Fruit fly (Drosophila melanogaster) whole organism, prepupa: ENCODE measurements around the gene Trs23.

Experiments used
- Blimp-1 ChIP-seq: fragments of 200-800 bp; sonication (Bioruptor generic); optimal IDR thresholded peaks from 3 replicates; lab custom pipeline; 2017; ENCODE audit warnings: missing biosample characterization, missing genetic modification characterization, mild to moderate bottlenecking, moderate library complexity, missing genetic modification reagents
- CG11762 ChIP-seq: fragments of 200-800 bp; sonication (Bioruptor generic); optimal IDR thresholded peaks from 3 replicates; lab custom pipeline; 2016; ENCODE audit warnings: missing biosample characterization, missing genetic modification characterization; ENCODE audit not compliant: insufficient read depth
- CG15336 ChIP-seq: fragments of 200-800 bp; sonication (Bioruptor generic); IDR thresholded peaks from 2 replicates; pipeline ENCODE4 v1.3.6; 2022; ENCODE audit warnings: missing biosample characterization, missing genetic modification characterization
- CG3032 ChIP-seq: fragments of 200-800 bp; optimal IDR thresholded peaks from 2 replicates; lab custom pipeline; 2019; ENCODE audit warnings: missing biosample characterization, mild to moderate bottlenecking, missing genetic modification characterization, moderate library complexity
- CG31627 ChIP-seq: fragments of 200-800 bp; sonication (Bioruptor generic); optimal IDR thresholded peaks from 3 replicates; lab custom pipeline; 2016; ENCODE audit warnings: missing biosample characterization, missing genetic modification characterization
- CG32006 ChIP-seq: fragments of 200-800 bp; sonication (Bioruptor generic); optimal IDR thresholded peaks from 3 replicates; lab custom pipeline; 2017; ENCODE audit warnings: missing biosample characterization, mild to moderate bottlenecking, missing genetic modification characterization
- CG4318 ChIP-seq: fragments of 200-800 bp; sonication (Bioruptor generic); optimal IDR thresholded peaks from 3 replicates; lab custom pipeline; 2017; ENCODE audit warnings: missing biosample characterization, mild to moderate bottlenecking, missing genetic modification characterization
- CG6276 ChIP-seq: fragments of 200-800 bp; sonication (Bioruptor generic); optimal IDR thresholded peaks from 2 replicates; lab custom pipeline; 2017; ENCODE audit warnings: missing biosample characterization, mild to moderate bottlenecking, missing genetic modification characterization
- CG6808 ChIP-seq: fragments of 200-800 bp; sonication (Bioruptor generic); optimal IDR thresholded peaks from 3 replicates; lab custom pipeline; 2017; ENCODE audit warnings: missing biosample characterization, missing genetic modification characterization, mild to moderate bottlenecking, moderate library complexity, missing genetic modification reagents
- CG8632 ChIP-seq: fragments of 200-800 bp; sonication (Bioruptor generic); optimal IDR thresholded peaks from 3 replicates; lab custom pipeline; 2016; ENCODE audit warnings: missing biosample characterization, missing genetic modification characterization
- Eip78C ChIP-seq: fragments of 200-800 bp; sonication (Bioruptor generic); peaks from one replicate; lab custom pipeline; 2016; ENCODE audit warnings: missing biosample characterization, missing genetic modification characterization
- Eip93F ChIP-seq: fragments of 200-800 bp; sonication (Bioruptor generic); optimal IDR thresholded peaks from 2 replicates; lab custom pipeline; 2016; ENCODE audit warnings: missing biosample characterization, mild to moderate bottlenecking, missing genetic modification characterization
- Ets21C ChIP-seq: fragments of 200-800 bp; sonication (Bioruptor generic); optimal IDR thresholded peaks from 3 replicates; lab custom pipeline; 2016; ENCODE audit warnings: missing biosample characterization, missing genetic modification characterization
- Gug ChIP-seq: fragments of 200-800 bp; sonication (Bioruptor generic); IDR thresholded peaks from 2 replicates; pipeline ENCODE4 v1.3.6; 2022; ENCODE audit warnings: missing biosample characterization, missing genetic modification characterization
- Hr38 ChIP-seq: sonication (Bioruptor generic); optimal IDR thresholded peaks from 2 replicates; lab custom pipeline; 2016; ENCODE audit warnings: missing biosample characterization, missing genetic modification characterization
- Hr39 ChIP-seq: fragments of 200-800 bp; sonication (Bioruptor generic); optimal IDR thresholded peaks from 2 replicates; lab custom pipeline; 2016; ENCODE audit warnings: missing biosample characterization, missing genetic modification characterization
- Smox ChIP-seq: fragments of 200-800 bp; sonication (Bioruptor generic); optimal IDR thresholded peaks from 3 replicates; lab custom pipeline; 2016; ENCODE audit warnings: missing biosample characterization, missing genetic modification characterization
- Sox15 ChIP-seq: fragments of 200-800 bp; sonication (Bioruptor generic); optimal IDR thresholded peaks from 3 replicates; lab custom pipeline; 2016; ENCODE audit warnings: missing biosample characterization, missing genetic modification characterization
- dsx ChIP-seq: fragments of 200-800 bp; optimal IDR thresholded peaks from 3 replicates; lab custom pipeline; 2019; ENCODE audit warnings: missing biosample characterization, mild to moderate bottlenecking, missing genetic modification characterization, moderate library complexity; ENCODE audit not compliant: poor library complexity, severe bottlenecking
- eg ChIP-seq: fragments of 200-800 bp; sonication (Bioruptor generic); IDR thresholded peaks from 3 replicates; pipeline ENCODE4 v1.3.6; 2022; ENCODE audit warnings: missing biosample characterization, missing genetic modification characterization
- esn ChIP-seq: fragments of 200-800 bp; sonication (Bioruptor generic); optimal IDR thresholded peaks from 2 replicates; lab custom pipeline; 2016; ENCODE audit warnings: missing biosample characterization, mild to moderate bottlenecking, missing genetic modification characterization, moderate library complexity
- fd85E ChIP-seq: fragments of 200-800 bp; sonication (Bioruptor generic); optimal IDR thresholded peaks from 3 replicates; lab custom pipeline; 2016; ENCODE audit warnings: missing biosample characterization, missing genetic modification characterization
- fkh ChIP-seq: fragments of 200-800 bp; sonication (Bioruptor generic); optimal IDR thresholded peaks from 3 replicates; lab custom pipeline; 2017; ENCODE audit warnings: missing biosample characterization, mild to moderate bottlenecking, missing genetic modification characterization, moderate library complexity
- net ChIP-seq: fragments of 200-800 bp; sonication (Bioruptor generic); optimal IDR thresholded peaks from 3 replicates; lab custom pipeline; 2016; ENCODE audit warnings: missing biosample characterization, missing genetic modification characterization
- ss ChIP-seq, 2 experiments: fragments of 200-800 bp; sonication (Bioruptor generic); optimal IDR thresholded peaks; 2 replicates in 1 of 2; 3 replicates in 1 of 2; lab custom pipeline; 2017 to 2018; ENCODE audit warnings: mild to moderate bottlenecking in 2 of 2, missing biosample characterization in 2 of 2, missing genetic modification characterization in 2 of 2, moderate library complexity in 1 of 2
- svp ChIP-seq: fragments of 200-800 bp; sonication (Bioruptor generic); peaks from one replicate; lab custom pipeline; 2016; ENCODE audit warnings: missing biosample characterization, missing genetic modification characterization
- vri ChIP-seq: fragments of 200-800 bp; sonication (Bioruptor generic); optimal IDR thresholded peaks from 3 replicates; lab custom pipeline; 2016; ENCODE audit warnings: missing biosample characterization, mild to moderate bottlenecking, missing genetic modification characterization

Trs23 gene

dm6 chr2L:8700870-8701616 lies 15.0 kb downstream of the Trs23 start:
- no peak for TF ChIP-seq fd85E (GFP tag; lab: Kevin White, UChicago)
- TF ChIP-seq Eip78C (GFP tag; lab: Kevin White, UChicago) = peak; percentile 77
- TF ChIP-seq Eip93F (GFP tag; lab: Kevin White, UChicago) = peak; percentile 8
- no peak for TF ChIP-seq CG8632
- 0 out of 2 replicates have a peak, but pooled peaks have one; percentile 11 for TF ChIP-seq CG15336 (GFP tag; lab: Robert Waterston, UW)
- peak; percentile 79 for TF ChIP-seq svp (GFP tag; lab: Kevin White, UChicago)
- TF ChIP-seq CG6808 (GFP tag; lab: Kevin White, UChicago) = peak; percentile 43
- TF ChIP-seq CG6276 = peak; percentile 20
- peak in 1 of 2 experiments; percentile 41 for TF ChIP-seq ss (GFP tag; optimal IDR thresholded peaks at IDR 0.05; lab: Kevin White, UChicago)
- TF ChIP-seq, all 60 proteins: peak for 7

dm6 chr2L:8702907-8703626 lies 17.0 kb downstream of the Trs23 start:
- TF ChIP-seq Smox (no peak), Hr38 (GFP tag; lab: Kevin White, UChicago) (no peak), Eip78C (GFP tag; lab: Kevin White, UChicago) (peak; percentile 57), Gug (GFP tag; lab: Robert Waterston, UW) (no peak), net (no peak), svp (GFP tag; lab: Kevin White, UChicago) (peak; percentile 97), Ets21C (GFP tag; lab: Kevin White, UChicago) (no peak), CG3032 (tag; lab: Kevin White, UChicago) (no peak), CG11762 (GFP tag; lab: Kevin White, UChicago) (no peak), Hr39 (no peak), Sox15 (GFP tag; lab: Kevin White, UChicago) (no peak)

DNA sequence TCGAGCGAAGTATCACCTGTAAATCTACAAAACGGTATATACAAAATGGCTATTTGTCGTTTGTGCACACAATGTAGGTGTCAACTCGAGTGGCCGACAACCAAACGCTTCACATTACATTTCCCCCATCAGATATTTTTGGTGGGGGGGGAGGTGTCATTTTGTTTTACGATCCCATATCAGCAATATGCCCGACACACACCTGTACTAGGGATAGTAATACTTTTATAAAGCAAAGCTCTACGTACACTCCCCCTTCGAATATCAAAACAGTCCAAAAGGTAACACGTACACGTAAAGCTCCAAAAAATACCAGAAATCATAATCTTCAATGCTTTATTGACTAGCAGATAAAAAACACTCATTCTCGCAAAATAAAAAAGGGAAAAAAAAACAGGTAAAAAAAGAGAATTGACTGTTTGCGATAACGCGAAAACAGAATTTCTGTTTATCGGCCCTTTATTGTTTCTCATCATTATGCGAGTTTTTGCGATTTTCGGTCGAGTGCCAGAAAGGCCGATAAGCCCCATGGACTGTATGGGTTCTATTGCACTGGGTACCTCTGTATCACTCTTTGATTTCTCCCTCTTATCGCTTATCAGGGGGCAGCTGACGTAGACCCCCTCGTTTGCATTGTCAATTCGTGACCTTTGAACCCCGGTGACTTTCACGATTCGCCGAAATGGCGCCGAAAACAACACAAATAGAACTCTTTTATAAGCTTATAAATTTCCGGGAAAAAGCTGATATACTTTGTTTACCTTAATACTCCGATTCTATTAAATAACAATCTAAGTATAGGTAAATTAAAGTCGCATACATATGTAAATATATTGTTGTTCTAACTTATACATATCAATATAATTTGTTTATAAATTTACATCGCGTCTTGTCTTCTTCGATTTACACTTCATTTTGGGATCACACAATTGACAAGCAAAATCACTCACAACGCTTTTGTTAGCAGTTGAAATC lies 18.9 kb downstream of the Trs23 start, which contains the start of gene CatB:
Gene CatB, plus strand, starts transcription at position 925 of the 975 bp plus-strand sequence.
- peak; percentile 34 for TF ChIP-seq fkh (GFP tag; lab: Kevin White, UChicago)
- TF ChIP-seq vri (GFP tag; lab: Kevin White, UChicago) = peak; percentile 92
- no peak for TF ChIP-seq Hr39
- TF ChIP-seq Eip93F (GFP tag; lab: Kevin White, UChicago) = peak; percentile 76
- TF ChIP-seq Gug (GFP tag; lab: Robert Waterston, UW) = no peak
- peak; percentile 94 for TF ChIP-seq svp (GFP tag; lab: Kevin White, UChicago)

DNA sequence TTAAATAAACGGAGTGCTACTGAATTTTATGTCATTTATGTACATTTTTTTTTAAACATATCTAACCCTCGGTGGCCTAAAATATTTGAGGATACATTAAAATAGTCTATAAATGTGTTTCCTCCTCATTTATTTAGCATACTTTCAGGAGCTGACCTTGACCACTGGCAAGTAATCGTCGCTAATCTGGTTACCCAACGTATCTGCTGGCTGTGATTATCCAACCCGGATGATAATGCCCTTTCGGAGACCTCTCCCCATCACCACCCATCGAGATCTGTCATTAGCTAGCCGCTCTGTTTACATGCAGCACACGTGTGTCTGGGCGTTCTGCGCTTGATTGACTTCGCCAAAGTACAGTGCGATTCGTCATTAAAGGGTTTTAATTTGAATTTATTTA lies 21.5 kb downstream of the Trs23 start:
- TF ChIP-seq Hr39 (no peak), CG32006 (GFP tag; lab: Kevin White, UChicago) (no peak), CG4318 (no peak), Blimp-1 (GFP tag; lab: Kevin White, UChicago) (no peak), fkh (GFP tag; lab: Kevin White, UChicago) (peak; percentile 33), esn (GFP tag; lab: Kevin White, UChicago) (no peak), dsx (GFP tag; lab: Kevin White, UChicago) (no peak), eg (GFP tag; lab: Robert Waterston, UW) (no peak), svp (GFP tag; lab: Kevin White, UChicago) (peak; percentile 75), CG31627 (GFP tag; lab: Kevin White, UChicago) (no peak)
